Fruit fly (Drosophila melanogaster) Kc167 (cell line): ENCODE data around the gene Sirt1.

Source experiments
- Sin3A ChIP-seq: fragments of >200 bp; optimal IDR thresholded peaks from 2 replicates; lab custom pipeline; 2018; ENCODE audit warnings: missing external identifiers
- h ChIP-seq: fragments of >200 bp; optimal IDR thresholded peaks from 3 replicates; lab custom pipeline; 2018; ENCODE audit warnings: missing external identifiers
- ttk ChIP-seq: sonication (Bioruptor generic); optimal IDR thresholded peaks from 2 replicates; lab custom pipeline; 2017; ENCODE audit warnings: missing external identifiers

DNA sequence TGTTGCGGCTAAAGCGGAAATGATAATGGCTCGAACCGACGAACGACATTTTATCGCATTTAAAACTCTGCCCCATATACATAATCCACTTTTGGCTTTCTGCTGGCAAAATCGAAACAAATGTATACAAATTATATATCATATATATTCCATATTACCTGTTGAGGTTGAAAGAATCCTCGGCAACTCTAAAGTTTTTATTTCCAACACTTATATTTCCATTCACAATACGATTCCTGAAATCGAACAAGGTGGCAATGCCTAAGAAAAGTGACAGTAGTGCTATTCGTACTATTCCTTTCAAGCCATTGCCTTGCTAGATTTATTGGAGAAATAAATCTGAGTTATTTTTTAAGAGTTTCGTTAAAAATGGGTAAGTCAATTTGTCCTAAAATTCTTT is 6.9 kb upstream of the Sirt1 start, which contains the start of gene Pk34A:
- no peak for TF ChIP-seq Sin3A (lab: Kevin White, UChicago)
- TF ChIP-seq h (lab: Kevin White, UChicago), result no peak
- TF ChIP-seq ttk (lab: Kevin White, UChicago), result no peak
